Fruit fly (Drosophila melanogaster): ENCODE results near the gene CG11722.
A peak's percentile ranks its signal among the peaks of the same experiment; 100 is the strongest.

CG11722 gene

dm6 chr3R:10076665-10077064 lies 31.3 kb upstream of the CG11722 start (continued):
- TF ChIP-seq zf30C (GFP tag; optimal IDR thresholded peaks at IDR 0.05): no peak
- no peak for TF ChIP-seq CG7786 (GFP tag; optimal IDR thresholded peaks at IDR 0.05)
- no peak for TF ChIP-seq CG7357 (GFP tag; IDR thresholded peaks at IDR 0.05)
- TF ChIP-seq Eip74EF (GFP tag; optimal IDR thresholded peaks at IDR 0.05): no peak
- TF ChIP-seq Hand (GFP tag; optimal IDR thresholded peaks at IDR 0.05): no peak
- TF ChIP-seq bigmax (GFP tag; optimal IDR thresholded peaks at IDR 0.05): no peak
- TF ChIP-seq knrl (GFP tag; IDR thresholded peaks at IDR 0.05; ENCODE audit: partially characterized antibody): no peak
- no peak for TF ChIP-seq Max (GFP tag; optimal IDR thresholded peaks at IDR 0.05)
- TF ChIP-seq chinmo (GFP tag; IDR thresholded peaks at IDR 0.05; ENCODE audit: partially characterized antibody): 0 out of 4 replicates have a peak, but pooled peaks have one; percentile 14
- TF ChIP-seq insv (GFP tag; optimal IDR thresholded peaks at IDR 0.05): no peak
- peak; percentile 37 for TF ChIP-seq Hmr (GFP tag; optimal IDR thresholded peaks at IDR 0.05)
- TF ChIP-seq CG15011 (GFP tag; optimal IDR thresholded peaks at IDR 0.05): no peak
- no peak for TF ChIP-seq sens (GFP tag)
- no peak for TF ChIP-seq Poxn (GFP tag; IDR thresholded peaks at IDR 0.05)
- TF ChIP-seq toy (GFP tag; IDR thresholded peaks at IDR 0.05): no peak
- peak; percentile 100 for TF ChIP-seq CG15601 (tag; optimal IDR thresholded peaks at IDR 0.05)
- TF ChIP-seq CG3163 (GFP tag; optimal IDR thresholded peaks at IDR 0.05): no peak
- TF ChIP-seq CG9817 (tag; optimal IDR thresholded peaks at IDR 0.05): no peak
- no peak for TF ChIP-seq Hr3 (GFP tag; optimal IDR thresholded peaks at IDR 0.05)
- TF ChIP-seq Opbp (GFP tag; IDR thresholded peaks at IDR 0.05; ENCODE audit: partially characterized antibody): no peak
- no peak for TF ChIP-seq CG10959 (GFP tag; IDR thresholded peaks at IDR 0.05)
- peak; percentile 68 for TF ChIP-seq Med (GFP tag)
- TF ChIP-seq btn (GFP tag; optimal IDR thresholded peaks at IDR 0.05): no peak
- TF ChIP-seq CG6854 (GFP tag; optimal IDR thresholded peaks at IDR 0.05): no peak
- no peak for TF ChIP-seq H15 (GFP tag; IDR thresholded peaks at IDR 0.05)
- peak; percentile 89 for TF ChIP-seq Dip2 (GFP tag; IDR thresholded peaks at IDR 0.05)
- no peak for TF ChIP-seq bab2 (GFP tag; optimal IDR thresholded peaks at IDR 0.05)
- peak; percentile 97 for TF ChIP-seq CG12769 (tag; optimal IDR thresholded peaks at IDR 0.05)
- TF ChIP-seq nerfin-2 (GFP tag; IDR thresholded peaks at IDR 0.05; ENCODE audit: partially characterized antibody): peak; percentile 7; the same call in 1 of the 2 replicates
- peak in 1 of 2 experiments; percentile 13 for TF ChIP-seq dpn (GFP tag; optimal IDR thresholded peaks at IDR 0.05)
- TF ChIP-seq CG10543 (GFP tag; optimal IDR thresholded peaks at IDR 0.05): no peak
- no peak for TF ChIP-seq CG11456 (GFP tag; IDR thresholded peaks at IDR 0.05)
- TF ChIP-seq Lhr (GFP tag; optimal IDR thresholded peaks at IDR 0.05): peak; percentile 20
- TF ChIP-seq Asciz (GFP tag; optimal IDR thresholded peaks at IDR 0.05): no peak
- TF ChIP-seq CG12104 (GFP tag; optimal IDR thresholded peaks at IDR 0.05): no peak
- TF ChIP-seq Usf (GFP tag; optimal IDR thresholded peaks at IDR 0.05): no peak
- TF ChIP-seq CG12659 (GFP tag; optimal IDR thresholded peaks at IDR 0.05): peak; percentile 21
- peak; percentile 40; the same call in 1 of the 2 replicates for TF ChIP-seq Rfx (GFP tag; IDR thresholded peaks at IDR 0.05)
- no peak for TF ChIP-seq CG10321 (GFP tag; IDR thresholded peaks at IDR 0.05)
- TF ChIP-seq CG4328 (GFP tag; optimal IDR thresholded peaks at IDR 0.05): no peak
- no peak for TF ChIP-seq Fer1 (GFP tag; optimal IDR thresholded peaks at IDR 0.05)
- TF ChIP-seq grn (GFP tag; optimal IDR thresholded peaks at IDR 0.05): peak; percentile 33
- no peak for TF ChIP-seq ken (GFP tag; IDR thresholded peaks at IDR 0.05)
- no peak for TF ChIP-seq dysf (GFP tag; IDR thresholded peaks at IDR 0.05)
- no peak for TF ChIP-seq jigr1 (GFP tag; IDR thresholded peaks at IDR 0.05)
- TF ChIP-seq Sin3A (optimal IDR thresholded peaks at IDR 0.05): no peak
- TF ChIP-seq CG15073 (GFP tag; optimal IDR thresholded peaks at IDR 0.05): no peak
- no peak for TF ChIP-seq Doc2 (GFP tag; IDR thresholded peaks at IDR 0.05)
- TF ChIP-seq Myb (GFP tag; optimal IDR thresholded peaks at IDR 0.05): peak; percentile 95
- no peak for TF ChIP-seq CG13894 (tag; optimal IDR thresholded peaks at IDR 0.05)
- no peak for TF ChIP-seq sob (GFP tag; IDR thresholded peaks at IDR 0.05)
- TF ChIP-seq ranshi (GFP tag; IDR thresholded peaks at IDR 0.05): no peak

Data from whole organism, embryonic.